Worm (Caenorhabditis elegans) whole organism, late embryonic: ENCODE data around the gene oac-48.

ENCODE experiments used
- ama-1 ChIP-seq: fragments of 150-350 bp; optimal IDR thresholded peaks from 2 replicates; lab custom pipeline; 2014
- dve-1 ChIP-seq: sonication (generic microtip); optimal IDR thresholded peaks from 2 replicates; lab custom pipeline; 2017; ENCODE audit warnings: antibody characterized with exemption, mild to moderate bottlenecking, missing genetic modification characterization, missing compliant biosample characterization
- elt-2 ChIP-seq: sonication (generic microtip); optimal IDR thresholded peaks from 2 replicates; lab custom pipeline; 2016; ENCODE audit warnings: missing genetic modification reagents, missing genetic modification characterization, missing compliant biosample characterization
- fkh-10 ChIP-seq: fragments of 150-350 bp; optimal IDR thresholded peaks from 2 replicates; lab custom pipeline; 2014; ENCODE audit warnings: missing biosample characterization, missing genetic modification reagents, missing genetic modification characterization
- hlh-15 ChIP-seq: sonication (generic microtip); optimal IDR thresholded peaks from 2 replicates; lab custom pipeline; 2016; ENCODE audit warnings: missing genetic modification characterization, missing compliant biosample characterization
- nhr-11 ChIP-seq: fragments of 150-350 bp; optimal IDR thresholded peaks from 2 replicates; lab custom pipeline; 2014; ENCODE audit warnings: missing biosample characterization, missing genetic modification characterization
- pat-9 ChIP-seq: fragments of 200-800 bp; sonication (Bioruptor generic); optimal IDR thresholded peaks from 2 replicates; lab custom pipeline; 2018; ENCODE audit warnings: mild to moderate bottlenecking, missing genetic modification characterization, moderate library complexity, missing compliant biosample characterization
- pha-4 ChIP-seq: fragments of 150-350 bp; optimal IDR thresholded peaks from 2 replicates; lab custom pipeline; 2018; ENCODE audit warnings: missing biosample characterization, missing genetic modification reagents, missing genetic modification characterization
- pqm-1 ChIP-seq: sonication (generic microtip); optimal IDR thresholded peaks from 2 replicates; lab custom pipeline; 2016; ENCODE audit warnings: missing genetic modification characterization, missing compliant biosample characterization
- ref-2 ChIP-seq: sonication (generic microtip); optimal IDR thresholded peaks from 2 replicates; lab custom pipeline; 2016; ENCODE audit warnings: missing genetic modification characterization, missing compliant biosample characterization
- syd-9 ChIP-seq: sonication (generic microtip); optimal IDR thresholded peaks from 2 replicates; lab custom pipeline; 2016; ENCODE audit warnings: mild to moderate bottlenecking, missing genetic modification characterization, moderate library complexity, missing compliant biosample characterization
- tbx-2 ChIP-seq: sonication (generic microtip); optimal IDR thresholded peaks from 2 replicates; lab custom pipeline; 2016; ENCODE audit warnings: missing genetic modification characterization, missing compliant biosample characterization
- unc-55 ChIP-seq: sonication (generic microtip); optimal IDR thresholded peaks from 2 replicates; lab custom pipeline; 2017; ENCODE audit warnings: missing biosample characterization, missing genetic modification reagents, missing genetic modification characterization
- unc-86 ChIP-seq: sonication (generic microtip); optimal IDR thresholded peaks from 2 replicates; lab custom pipeline; 2016; ENCODE audit warnings: missing genetic modification characterization, missing compliant biosample characterization

ce11 chrIV:13701472-13701871 lies 27.9 kb downstream of the oac-48 start:
- no peak for TF ChIP-seq hlh-15 (tag; lab: Kevin White, UChicago)
- no peak for TF ChIP-seq ama-1 (lab: Kevin White, UChicago)
- TF ChIP-seq tbx-2 (tag; lab: Kevin White, UChicago): no peak
- TF ChIP-seq unc-86 (tag; lab: Kevin White, UChicago): no peak
- no peak for TF ChIP-seq dve-1
- no peak for TF ChIP-seq ref-2
- TF ChIP-seq elt-2: no peak
- no peak for TF ChIP-seq unc-55 (GFP tag; lab: Kevin White, UChicago)
- no peak for TF ChIP-seq pat-9 (tag; lab: Kevin White, UChicago)
- TF ChIP-seq fkh-10 (GFP tag; lab: Kevin White, UChicago): no peak
- no peak for TF ChIP-seq nhr-11
- no peak for TF ChIP-seq pha-4 (tag; lab: Kevin White, UChicago)
- TF ChIP-seq syd-9 (tag; lab: Kevin White, UChicago): no peak
- TF ChIP-seq pqm-1: no peak
